Fruit fly (Drosophila melanogaster) whole organism, embryonic: ENCODE data around the gene CG13044.

Experiments used
- ATbp ChIP-seq: fragments of 200-800 bp; sonication (Bioruptor generic); optimal IDR thresholded peaks from 2 replicates; lab custom pipeline; 2017; ENCODE audit warnings: missing biosample characterization, mild to moderate bottlenecking, missing genetic modification characterization, missing genetic modification reagents
- Abd-B ChIP-seq: fragments of 200-800 bp; sonication (Bioruptor generic); optimal IDR thresholded peaks from 2 replicates; lab custom pipeline; 2018; ENCODE audit warnings: missing biosample characterization, mild to moderate bottlenecking, missing genetic modification characterization, moderate library complexity
- BtbVII ChIP-seq: fragments of 200-800 bp; sonication (Bioruptor generic); optimal IDR thresholded peaks from 3 replicates; lab custom pipeline; 2017; ENCODE audit warnings: missing biosample characterization, mild to moderate bottlenecking, missing genetic modification characterization
- CG11696 ChIP-seq: fragments of 200-800 bp; sonication (Bioruptor generic); IDR thresholded peaks from 2 replicates; pipeline ENCODE4 v1.3.6; 2022; ENCODE audit warnings: missing biosample characterization, missing genetic modification characterization
- CG13894 ChIP-seq: fragments of 200-800 bp; sonication (Bioruptor generic); optimal IDR thresholded peaks from 3 replicates; lab custom pipeline; 2018; ENCODE audit warnings: missing biosample characterization, mild to moderate bottlenecking, missing genetic modification characterization, moderate library complexity
- CG15011 ChIP-seq: fragments of 200-800 bp; sonication (Bioruptor generic); optimal IDR thresholded peaks from 3 replicates; lab custom pipeline; 2018; ENCODE audit warnings: missing biosample characterization, mild to moderate bottlenecking, missing genetic modification characterization
- CG17328 ChIP-seq: fragments of 200-800 bp; sonication (Bioruptor generic); IDR thresholded peaks from 2 replicates; pipeline ENCODE4 v1.3.6; 2022; ENCODE audit warnings: missing biosample characterization, missing genetic modification characterization
- CG17359 ChIP-seq: fragments of 200-800 bp; sonication (Bioruptor generic); optimal IDR thresholded peaks from 3 replicates; lab custom pipeline; 2018; ENCODE audit warnings: missing biosample characterization, mild to moderate bottlenecking, missing genetic modification characterization, moderate library complexity
- CG2116 ChIP-seq: fragments of 200-800 bp; sonication (Bioruptor generic); optimal IDR thresholded peaks from 3 replicates; lab custom pipeline; 2018; ENCODE audit warnings: missing biosample characterization, mild to moderate bottlenecking, missing genetic modification characterization
- CG2889 ChIP-seq: fragments of 200-800 bp; sonication (Bioruptor generic); IDR thresholded peaks from 3 replicates; pipeline ENCODE4 v1.3.6; 2022; ENCODE audit warnings: missing biosample characterization, missing genetic modification characterization
- CG34376 ChIP-seq: fragments of 200-800 bp; sonication (Bioruptor generic); optimal IDR thresholded peaks from 2 replicates; lab custom pipeline; 2018; ENCODE audit warnings: missing biosample characterization, mild to moderate bottlenecking, missing genetic modification characterization
- CG4424 ChIP-seq: fragments of 200-800 bp; sonication (Bioruptor generic); optimal IDR thresholded peaks from 3 replicates; lab custom pipeline; 2016; ENCODE audit warnings: missing biosample characterization, missing genetic modification characterization
- CHES-1-like ChIP-seq: fragments of 200-800 bp; sonication (Bioruptor generic); optimal IDR thresholded peaks from 2 replicates; lab custom pipeline; 2016; ENCODE audit warnings: missing biosample characterization, missing genetic modification characterization
- Dref ChIP-seq: fragments of 200-800 bp; sonication (Bioruptor generic); IDR thresholded peaks from 2 replicates; pipeline ENCODE4 v1.3.6; 2022; ENCODE audit warnings: missing biosample characterization, missing genetic modification characterization
- Elba2 ChIP-seq: fragments of 200-800 bp; sonication (Bioruptor generic); optimal IDR thresholded peaks from 3 replicates; lab custom pipeline; 2016; ENCODE audit warnings: missing biosample characterization, missing genetic modification characterization
- Ets65A ChIP-seq: fragments of 200-800 bp; sonication (Bioruptor generic); peaks from one replicate; lab custom pipeline; 2016; ENCODE audit warnings: missing biosample characterization, missing genetic modification characterization
- Ets97D ChIP-seq: fragments of 200-800 bp; sonication (Bioruptor generic); optimal IDR thresholded peaks from 3 replicates; lab custom pipeline; 2016; ENCODE audit warnings: missing biosample characterization, missing genetic modification characterization
- HLH3B ChIP-seq: fragments of 200-800 bp; sonication (Bioruptor generic); IDR thresholded peaks from 2 replicates; pipeline ENCODE4 v1.3.6; 2022; ENCODE audit warnings: missing biosample characterization, missing genetic modification characterization
- HmgZ ChIP-seq: fragments of 200-800 bp; sonication (Bioruptor generic); optimal IDR thresholded peaks from 2 replicates; lab custom pipeline; 2018; ENCODE audit warnings: missing biosample characterization, mild to moderate bottlenecking, missing genetic modification characterization
- Hmx ChIP-seq: fragments of 200-800 bp; sonication (Bioruptor generic); optimal IDR thresholded peaks from 2 replicates; lab custom pipeline; 2016; ENCODE audit warnings: missing biosample characterization, missing genetic modification characterization
- NC2β ChIP-seq: fragments of 200-800 bp; sonication (Bioruptor generic); optimal IDR thresholded peaks from 2 replicates; lab custom pipeline; 2016; ENCODE audit warnings: missing biosample characterization, missing genetic modification characterization
- Nf-YC ChIP-seq: fragments of 200-800 bp; optimal IDR thresholded peaks from 3 replicates; lab custom pipeline; 2019; ENCODE audit warnings: missing biosample characterization, mild to moderate bottlenecking, missing genetic modification characterization, moderate library complexity
- Pdp1 ChIP-seq, 2 experiments: fragments of 200-800 bp; sonication (Bioruptor generic); optimal IDR thresholded peaks; 3 replicates each; lab custom pipeline; 2016; ENCODE audit warnings: missing biosample characterization in 2 of 2, missing genetic modification characterization in 2 of 2, mild to moderate bottlenecking in 1 of 2, moderate library complexity in 1 of 2
- Six4 ChIP-seq: fragments of 200-800 bp; sonication (Bioruptor generic); optimal IDR thresholded peaks from 2 replicates; lab custom pipeline; 2016; ENCODE audit warnings: missing biosample characterization, missing genetic modification characterization
- YL-1 ChIP-seq: fragments of 200-800 bp; sonication (Bioruptor generic); optimal IDR thresholded peaks from 3 replicates; lab custom pipeline; 2017; ENCODE audit warnings: missing biosample characterization, mild to moderate bottlenecking, missing genetic modification characterization
- cad ChIP-seq: fragments of >200 bp; optimal IDR thresholded peaks from 2 replicates; lab custom pipeline; 2017; ENCODE audit warnings: missing biosample characterization, missing genetic modification characterization
- chinmo ChIP-seq: fragments of 200-800 bp; sonication (Bioruptor generic); IDR thresholded peaks from 4 replicates; pipeline ENCODE4 v1.3.6; 2022; ENCODE audit warnings: missing biosample characterization, missing genetic modification characterization; ENCODE audit not compliant: partially characterized antibody
- corto ChIP-seq: fragments of 200-800 bp; sonication (Bioruptor generic); optimal IDR thresholded peaks from 2 replicates; lab custom pipeline; 2016; ENCODE audit warnings: missing biosample characterization, mild to moderate bottlenecking, missing genetic modification characterization, moderate library complexity
- crol ChIP-seq: fragments of 200-800 bp; sonication (Bioruptor generic); IDR thresholded peaks from 2 replicates; pipeline ENCODE4 v1.3.6; 2022; ENCODE audit warnings: missing biosample characterization, missing genetic modification characterization
- dati ChIP-seq: fragments of 200-800 bp; sonication (Bioruptor generic); IDR thresholded peaks from 2 replicates; pipeline ENCODE4 v1.3.6; 2022; ENCODE audit warnings: missing biosample characterization, missing genetic modification characterization
- ftz-f1 ChIP-seq: fragments of 200-800 bp; sonication (Bioruptor generic); optimal IDR thresholded peaks from 2 replicates; lab custom pipeline; 2016; ENCODE audit warnings: missing biosample characterization, missing genetic modification characterization
- gro ChIP-seq: fragments of 200-800 bp; sonication (Bioruptor generic); optimal IDR thresholded peaks from 2 replicates; lab custom pipeline; 2016; ENCODE audit warnings: missing biosample characterization, missing genetic modification characterization
- gsb-n ChIP-seq: fragments of 200-800 bp; sonication (Bioruptor generic); optimal IDR thresholded peaks from 3 replicates; lab custom pipeline; 2018; ENCODE audit warnings: missing biosample characterization, mild to moderate bottlenecking, missing genetic modification characterization
- h ChIP-seq: fragments of >200 bp; optimal IDR thresholded peaks from 2 replicates; lab custom pipeline; 2017
- kah ChIP-seq: fragments of 200-800 bp; sonication (Bioruptor generic); optimal IDR thresholded peaks from 2 replicates; lab custom pipeline; 2018; ENCODE audit warnings: missing biosample characterization, mild to moderate bottlenecking, missing genetic modification characterization
- klu ChIP-seq: fragments of 200-800 bp; sonication (Bioruptor generic); IDR thresholded peaks from 2 replicates; pipeline ENCODE4 v1.3.6; 2022; ENCODE audit warnings: missing biosample characterization, missing genetic modification characterization
- mirr ChIP-seq: fragments of 200-800 bp; sonication (Bioruptor generic); optimal IDR thresholded peaks from 3 replicates; lab custom pipeline; 2018; ENCODE audit warnings: missing biosample characterization, mild to moderate bottlenecking, missing genetic modification characterization
- pros ChIP-seq: fragments of 200-800 bp; sonication (Bioruptor generic); optimal IDR thresholded peaks from 3 replicates; lab custom pipeline; 2019; ENCODE audit warnings: missing biosample characterization, mild to moderate bottlenecking, missing genetic modification characterization, moderate library complexity
- rib ChIP-seq: fragments of 200-800 bp; sonication (Bioruptor generic); IDR thresholded peaks from 2 replicates; pipeline ENCODE4 v1.3.6; 2022; ENCODE audit warnings: missing biosample characterization, missing genetic modification characterization
- schlank ChIP-seq: fragments of 200-800 bp; sonication (Bioruptor generic); optimal IDR thresholded peaks from 2 replicates; lab custom pipeline; 2018; ENCODE audit warnings: missing biosample characterization, mild to moderate bottlenecking, missing genetic modification characterization
- seq ChIP-seq: fragments of 200-800 bp; sonication (Bioruptor generic); IDR thresholded peaks from 2 replicates; pipeline ENCODE4 v1.3.6; 2022; ENCODE audit warnings: missing biosample characterization, missing genetic modification characterization
- stc ChIP-seq: fragments of 200-800 bp; sonication (Bioruptor generic); IDR thresholded peaks from 2 replicates; pipeline ENCODE4 v1.3.6; 2022; ENCODE audit warnings: missing biosample characterization, missing genetic modification characterization
- twi ChIP-seq: fragments of 200-800 bp; optimal IDR thresholded peaks from 2 replicates; lab custom pipeline; 2019; ENCODE audit warnings: missing biosample characterization, mild to moderate bottlenecking, missing genetic modification characterization, moderate library complexity
- zen ChIP-seq: fragments of 200-800 bp; sonication (Bioruptor generic); optimal IDR thresholded peaks from 3 replicates; lab custom pipeline; 2018; ENCODE audit warnings: missing biosample characterization, mild to moderate bottlenecking, missing genetic modification characterization, moderate library complexity

Gene CG13044

DNA sequence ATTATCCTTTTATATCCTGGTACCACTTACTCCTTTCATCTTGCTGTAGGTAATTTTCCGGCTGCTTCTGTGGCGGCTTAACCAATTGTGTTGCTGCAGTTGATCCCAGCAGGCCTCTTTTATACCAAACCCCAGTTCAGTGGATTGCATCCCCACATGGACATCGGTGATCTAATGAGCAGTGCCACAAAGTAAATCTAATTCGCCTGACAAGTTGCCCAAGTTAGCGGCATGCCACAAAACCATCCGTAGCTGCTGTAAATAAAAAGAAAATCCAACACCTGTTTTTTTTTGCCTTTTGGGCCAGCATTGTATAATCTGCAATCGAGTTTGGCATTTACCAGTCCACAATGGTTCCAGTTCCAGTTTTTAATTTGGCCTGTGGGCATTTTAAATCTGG lies 23.8 kb downstream of the CG13044 start, which contains the start of gene CG13050:
TSS of gene CG13050 (minus strand) at position 101 of the 400 bp plus-strand sequence.
- no peak for TF ChIP-seq crol (GFP tag; lab: Robert Waterston, UW)
- no peak for TF ChIP-seq CG34376 (GFP tag; lab: Kevin White, UChicago)
- TF ChIP-seq stc = no peak
- no peak for TF ChIP-seq ftz-f1 (GFP tag; lab: Kevin White, UChicago)
- no peak for TF ChIP-seq CHES-1-like (GFP tag; lab: Kevin White, UChicago)
- no peak for TF ChIP-seq Elba2
- no peak for TF ChIP-seq gsb-n (tag; lab: Kevin White, UChicago)
- no peak for TF ChIP-seq CG11696 (GFP tag; lab: Robert Waterston, UW)
- no peak for TF ChIP-seq Abd-B
- TF ChIP-seq Pdp1 (GFP tag; optimal IDR thresholded peaks at IDR 0.05; lab: Kevin White, UChicago) = no peak
- TF ChIP-seq pros (GFP tag; lab: Kevin White, UChicago) = no peak
- no peak for TF ChIP-seq cad (GFP tag; lab: Kevin White, UChicago)
- TF ChIP-seq YL-1 = no peak

dm6 chr3L:16277135-16277534 lies 25.8 kb downstream of the CG13044 start, which contains the start of gene CG13065:
TSS of gene CG13065 (plus strand) at chr3L:16277435.
- no peak for TF ChIP-seq klu (GFP tag; lab: Robert Waterston, UW)
- no peak for TF ChIP-seq CG2889 (GFP tag; lab: Robert Waterston, UW)
- TF ChIP-seq CG15011 (GFP tag; lab: Kevin White, UChicago) = no peak
- no peak for TF ChIP-seq CG11696 (GFP tag; lab: Robert Waterston, UW)
- TF ChIP-seq CG17328 = no peak
- no peak for TF ChIP-seq Six4 (GFP tag; lab: Kevin White, UChicago)
- no peak for TF ChIP-seq kah (GFP tag; lab: Kevin White, UChicago)
- TF ChIP-seq HLH3B (GFP tag; lab: Robert Waterston, UW) = no peak
- no peak for TF ChIP-seq rib (GFP tag; lab: Robert Waterston, UW)
- TF ChIP-seq NC2β (GFP tag; lab: Kevin White, UChicago) = no peak
- no peak for TF ChIP-seq CG17359
- TF ChIP-seq zen = no peak
- no peak for TF ChIP-seq schlank (tag; lab: Kevin White, UChicago)
- no peak for TF ChIP-seq CG2116 (GFP tag; lab: Kevin White, UChicago)
- no peak for TF ChIP-seq gro (GFP tag; lab: Kevin White, UChicago)
- TF ChIP-seq CG13894 (tag; lab: Kevin White, UChicago) = no peak
- no peak for TF ChIP-seq twi (tag; lab: Kevin White, UChicago)

DNA sequence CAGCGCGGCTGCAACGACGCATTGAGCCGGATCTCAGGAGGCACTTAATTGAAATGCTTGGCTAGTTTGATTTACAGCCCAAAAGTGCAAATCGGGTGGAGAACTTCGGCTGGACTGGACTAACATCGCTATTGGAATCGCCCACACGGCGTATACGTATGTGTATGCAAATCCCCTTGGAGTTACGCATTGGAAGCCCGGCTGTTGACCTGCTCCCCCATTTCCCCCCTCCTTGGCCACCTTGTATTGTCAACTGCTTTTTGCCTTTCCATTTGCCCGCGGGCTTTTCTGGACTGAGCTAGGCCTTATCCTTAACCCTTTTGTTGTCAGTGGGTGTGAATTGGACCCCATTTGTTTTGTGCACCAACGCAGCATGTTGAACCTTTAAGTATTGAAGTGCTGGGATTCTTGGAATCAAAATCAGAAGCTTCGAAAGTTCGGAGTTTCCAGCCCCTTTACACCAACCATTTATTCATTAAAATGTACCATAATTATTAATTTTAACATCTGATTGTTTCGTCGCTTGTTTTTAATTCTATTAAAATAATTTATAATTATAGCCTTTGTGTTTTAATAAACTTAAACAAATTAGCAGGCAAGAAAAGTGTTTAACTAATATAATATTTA lies 27.5 kb downstream of the CG13044 start:
- TF ChIP-seq Dref (GFP tag; lab: Robert Waterston, UW) = 0 out of 2 replicates have a peak, but pooled peaks have one; percentile 9
- no peak for TF ChIP-seq mirr (GFP tag; lab: Kevin White, UChicago)
- TF ChIP-seq chinmo (GFP tag; lab: Robert Waterston, UW) = no peak
- TF ChIP-seq Hmx (GFP tag; lab: Kevin White, UChicago) = no peak
- TF ChIP-seq corto (GFP tag; lab: Kevin White, UChicago) = no peak
- TF ChIP-seq Nf-YC (tag; lab: Kevin White, UChicago) = no peak
- TF ChIP-seq HmgZ (tag; lab: Kevin White, UChicago) = no peak
- no peak for TF ChIP-seq dati (GFP tag; lab: Robert Waterston, UW)
- no peak for TF ChIP-seq BtbVII (GFP tag; lab: Kevin White, UChicago)
- TF ChIP-seq h (lab: Kevin White, UChicago) = no peak
- TF ChIP-seq ATbp (GFP tag; lab: Kevin White, UChicago) = no peak
- no peak for TF ChIP-seq Ets97D (GFP tag; lab: Kevin White, UChicago)
- TF ChIP-seq CG4424 (GFP tag; lab: Kevin White, UChicago) = no peak
- no peak for TF ChIP-seq seq (GFP tag; lab: Robert Waterston, UW)
- peak; percentile 11 for TF ChIP-seq Ets65A
- TF ChIP-seq, all 482 proteins: peak for 2
